Worm (Caenorhabditis elegans) whole organism, midembryonic: Measurements from ENCODE around the gene R04B5.5.

ENCODE experiments used
- med-1 ChIP-seq: sonication (generic microtip); optimal IDR thresholded peaks from 2 replicates; lab custom pipeline; 2017; ENCODE audit warnings: missing genetic modification characterization, mild to moderate bottlenecking, missing compliant biosample characterization, antibody characterized with exemption, missing genetic modification reagents; ENCODE audit not compliant: insufficient read depth
- ref-1 ChIP-seq: fragments of 200-800 bp; sonication (Bioruptor generic); conservative IDR thresholded peaks from 2 replicates; pipeline ENCODE4 v1.3.6; 2022; ENCODE audit warnings: missing genetic modification reagents, missing genetic modification characterization, missing compliant biosample characterization
- tab-1 ChIP-seq: fragments of 200-800 bp; sonication (Bioruptor generic); IDR thresholded peaks from 2 replicates; pipeline ENCODE4 v1.3.6; 2022; ENCODE audit warnings: missing genetic modification characterization, missing compliant biosample characterization
- ztf-29 ChIP-seq: fragments of 200-800 bp; sonication (Bioruptor generic); IDR thresholded peaks from 2 replicates; pipeline ENCODE4 v1.3.6; 2022; ENCODE audit warnings: missing genetic modification reagents, missing genetic modification characterization, missing compliant biosample characterization

DNA sequence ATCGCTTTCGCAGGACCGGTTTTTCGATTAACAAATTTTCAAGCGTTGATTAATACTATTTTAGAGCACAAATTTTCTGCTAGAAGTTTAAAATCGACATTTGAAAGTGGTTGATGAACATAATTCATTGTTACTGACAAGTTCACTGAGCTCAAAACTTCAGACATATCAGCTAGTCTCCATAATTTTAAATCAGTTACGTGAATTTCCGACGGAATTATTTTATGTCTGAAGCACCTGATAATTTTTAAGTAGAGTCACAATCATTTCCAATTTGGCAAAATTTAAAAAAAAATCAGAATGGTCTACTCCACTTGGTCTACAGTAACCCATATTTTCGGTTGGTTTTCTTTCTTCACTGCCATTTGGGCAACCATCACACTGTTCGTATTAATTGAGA, 35.4 kb upstream of the R04B5.5 start, which contains the start of gene str-118:
- no peak for TF ChIP-seq tab-1 (GFP tag; lab: Robert Waterston, UW)
- no peak for TF ChIP-seq med-1 (GFP tag; lab: Kevin White, UChicago)
- no peak for TF ChIP-seq ref-1
- TF ChIP-seq ztf-29 (GFP tag; lab: Robert Waterston, UW), result no peak
